Fruit fly (Drosophila melanogaster) whole organism, wandering third instar larva: ENCODE measurements around the gene 5PtaseI.

Experiments
- Abd-B ChIP-seq: fragments of >200 bp; optimal IDR thresholded peaks from 2 replicates; lab custom pipeline; 2017; ENCODE audit warnings: missing biosample characterization, missing genetic modification characterization
- CG32264 ChIP-seq: fragments of 200-800 bp; sonication (Bioruptor generic); optimal IDR thresholded peaks from 2 replicates; lab custom pipeline; 2016; ENCODE audit warnings: missing biosample characterization, missing genetic modification characterization
- CG9705 ChIP-seq: fragments of 200-800 bp; sonication (Bioruptor generic); optimal IDR thresholded peaks from 2 replicates; lab custom pipeline; 2018; ENCODE audit warnings: missing biosample characterization, mild to moderate bottlenecking, missing genetic modification characterization
- CrebA ChIP-seq: fragments of 200-800 bp; sonication (Bioruptor generic); optimal IDR thresholded peaks from 2 replicates; lab custom pipeline; 2016; ENCODE audit warnings: missing biosample characterization, mild to moderate bottlenecking, missing genetic modification characterization, borderline replicate concordance
- Dfd ChIP-seq: fragments of >200 bp; optimal IDR thresholded peaks from 2 replicates; lab custom pipeline; 2017; ENCODE audit warnings: missing biosample characterization, missing genetic modification characterization
- Dif ChIP-seq: fragments of 200-275, 200-300 bp; sonication (Bioruptor generic); optimal IDR thresholded peaks from 2 replicates; lab custom pipeline; 2018; ENCODE audit warnings: missing biosample characterization, missing genetic modification characterization; ENCODE audit not compliant: partially characterized antibody
- GATAd ChIP-seq: sonication (Bioruptor generic); optimal IDR thresholded peaks from 2 replicates; lab custom pipeline; 2016; ENCODE audit warnings: missing biosample characterization, missing genetic modification characterization
- HLH106 ChIP-seq: fragments of 200-800 bp; optimal IDR thresholded peaks from 3 replicates; lab custom pipeline; 2019; ENCODE audit warnings: missing biosample characterization, mild to moderate bottlenecking, missing genetic modification characterization, moderate library complexity
- Hnf4 ChIP-seq: fragments of 200-800 bp; sonication (Bioruptor generic); optimal IDR thresholded peaks from 2 replicates; lab custom pipeline; 2016; ENCODE audit warnings: missing biosample characterization, mild to moderate bottlenecking, missing genetic modification characterization
- Hr83 ChIP-seq: fragments of 200-300 bp; sonication (Bioruptor generic); optimal IDR thresholded peaks from 2 replicates; lab custom pipeline; 2016; ENCODE audit warnings: missing biosample characterization, mild to moderate bottlenecking, missing genetic modification characterization, moderate library complexity; ENCODE audit not compliant: poor library complexity, severe bottlenecking
- Jra ChIP-seq: sonication (Bioruptor generic); optimal IDR thresholded peaks from 2 replicates; lab custom pipeline; 2016; ENCODE audit warnings: missing biosample characterization, missing genetic modification characterization
- Mio ChIP-seq: sonication (Bioruptor generic); optimal IDR thresholded peaks from 2 replicates; lab custom pipeline; 2016; ENCODE audit warnings: missing biosample characterization, missing genetic modification characterization
- N ChIP-seq: fragments of >200 bp; optimal IDR thresholded peaks from 2 replicates; lab custom pipeline; 2018; ENCODE audit warnings: missing biosample characterization, missing external identifiers, missing genetic modification characterization
- OdsH ChIP-seq: fragments of 200-800 bp; sonication (Bioruptor generic); optimal IDR thresholded peaks from 2 replicates; lab custom pipeline; 2016; ENCODE audit warnings: missing biosample characterization, mild to moderate bottlenecking, missing genetic modification characterization
- Rel ChIP-seq, 2 experiments: fragments of 200-800 bp; sonication (Bioruptor generic) in 1 of 2; optimal IDR thresholded peaks; 2 replicates in 1 of 2; 3 replicates in 1 of 2; lab custom pipeline; 2016 to 2019; ENCODE audit warnings: mild to moderate bottlenecking in 2 of 2, missing biosample characterization in 2 of 2, missing genetic modification characterization in 2 of 2, moderate library complexity in 1 of 2
- Sp1 ChIP-seq: fragments of 200-800 bp; sonication (Bioruptor generic); optimal IDR thresholded peaks from 3 replicates; lab custom pipeline; 2019; ENCODE audit warnings: missing biosample characterization, mild to moderate bottlenecking, missing genetic modification characterization, moderate library complexity
- Vsx2 ChIP-seq: fragments of 200-300, 225-300 bp; sonication (Bioruptor generic); optimal IDR thresholded peaks from 2 replicates; lab custom pipeline; 2018; ENCODE audit warnings: missing biosample characterization, missing genetic modification characterization; ENCODE audit not compliant: partially characterized antibody
- br ChIP-seq: fragments of 200-800 bp; sonication (Bioruptor generic); optimal IDR thresholded peaks from 2 replicates; lab custom pipeline; 2016; ENCODE audit warnings: missing biosample characterization, missing genetic modification characterization
- brk ChIP-seq: fragments of 200-800 bp; sonication (Bioruptor generic); optimal IDR thresholded peaks from 2 replicates; lab custom pipeline; 2016; ENCODE audit warnings: missing biosample characterization, mild to moderate bottlenecking, missing genetic modification characterization
- dmrt93B ChIP-seq: fragments of 200-800 bp; sonication (Bioruptor generic); optimal IDR thresholded peaks from 2 replicates; lab custom pipeline; 2018; ENCODE audit warnings: missing biosample characterization, mild to moderate bottlenecking, missing genetic modification characterization
- dsf ChIP-seq: sonication (Bioruptor generic); optimal IDR thresholded peaks from 2 replicates; lab custom pipeline; 2016; ENCODE audit warnings: missing biosample characterization, missing genetic modification characterization, borderline replicate concordance
- ey ChIP-seq: fragments of 200-800 bp; sonication (Bioruptor generic); optimal IDR thresholded peaks from 2 replicates; lab custom pipeline; 2016; ENCODE audit warnings: missing biosample characterization, missing genetic modification characterization
- foxo ChIP-seq, 2 experiments: fragments of 200-800 bp; sonication (Bioruptor generic); optimal IDR thresholded peaks; 2 replicates in 1 of 2; 3 replicates in 1 of 2; lab custom pipeline; 2016 to 2017; ENCODE audit warnings: missing biosample characterization in 2 of 2, missing genetic modification characterization in 2 of 2
- fru ChIP-seq: fragments of 200-800 bp; sonication (Bioruptor generic); optimal IDR thresholded peaks from 3 replicates; lab custom pipeline; 2016; ENCODE audit warnings: missing biosample characterization, mild to moderate bottlenecking, missing genetic modification characterization
- h ChIP-seq: fragments of 200-800 bp; sonication (Bioruptor generic); optimal IDR thresholded peaks from 3 replicates; lab custom pipeline; 2016; ENCODE audit warnings: missing biosample characterization, mild to moderate bottlenecking, missing genetic modification characterization
- jim ChIP-seq: fragments of 175-275, 200-325 bp; sonication (Bioruptor generic); optimal IDR thresholded peaks from 2 replicates; lab custom pipeline; 2016; ENCODE audit warnings: missing biosample characterization, mild to moderate bottlenecking, missing genetic modification characterization
- lola ChIP-seq: fragments of >200 bp; optimal IDR thresholded peaks from 2 replicates; lab custom pipeline; 2017; ENCODE audit warnings: missing biosample characterization, missing genetic modification characterization
- psq ChIP-seq: fragments of 200-800 bp; sonication (Bioruptor generic); optimal IDR thresholded peaks from 3 replicates; lab custom pipeline; 2017; ENCODE audit warnings: missing biosample characterization, mild to moderate bottlenecking, missing genetic modification characterization, moderate library complexity
- rgr ChIP-seq: fragments of 200-800 bp; sonication (Bioruptor generic); optimal IDR thresholded peaks from 3 replicates; lab custom pipeline; 2016; ENCODE audit warnings: missing biosample characterization, mild to moderate bottlenecking, missing genetic modification characterization
- sage ChIP-seq: fragments of 200-800 bp; sonication (Bioruptor generic); optimal IDR thresholded peaks from 2 replicates; lab custom pipeline; 2016; ENCODE audit warnings: missing biosample characterization, mild to moderate bottlenecking, missing genetic modification characterization
- sv ChIP-seq: fragments of 200-800 bp; sonication (Bioruptor generic); optimal IDR thresholded peaks from 3 replicates; lab custom pipeline; 2016; ENCODE audit warnings: missing biosample characterization, missing genetic modification characterization
- tai ChIP-seq: sonication (Bioruptor generic); optimal IDR thresholded peaks from 2 replicates; lab custom pipeline; 2016; ENCODE audit warnings: missing biosample characterization, missing genetic modification characterization
- usp ChIP-seq: fragments of >200 bp; optimal IDR thresholded peaks from 2 replicates; lab custom pipeline; 2017; ENCODE audit warnings: missing biosample characterization, missing genetic modification characterization
- woc ChIP-seq: sonication (Bioruptor generic); optimal IDR thresholded peaks from 2 replicates; lab custom pipeline; 2016; ENCODE audit warnings: missing biosample characterization, mild to moderate bottlenecking, missing genetic modification characterization

5PtaseI gene

dm6 chr3R:25033142-25033586 is 11.8 kb downstream of the 5PtaseI start, which contains the start of gene Smg6:
Gene Smg6 (minus strand): TSS chr3R:25033465.
- TF ChIP-seq usp (no peak), Hr83 (GFP tag; lab: Kevin White, UChicago) (peak; percentile 20)

- no peak for TF ChIP-seq Rel (GFP tag; optimal IDR thresholded peaks at IDR 0.05; lab: Kevin White, UChicago)
- TF ChIP-seq Rel (tag; optimal IDR thresholded peaks at IDR 0.05; lab: Kevin White, UChicago) = no peak
- no peak for TF ChIP-seq CG32264 (GFP tag; lab: Kevin White, UChicago)
- no peak for TF ChIP-seq brk (GFP tag; lab: Kevin White, UChicago)
- TF ChIP-seq Jra (GFP tag; lab: Kevin White, UChicago) = no peak
- TF ChIP-seq fru (GFP tag; lab: Kevin White, UChicago) = no peak
Observed at dm6 chr3R:25032686-25033085, 12.3 kb downstream of the 5PtaseI start.

DNA sequence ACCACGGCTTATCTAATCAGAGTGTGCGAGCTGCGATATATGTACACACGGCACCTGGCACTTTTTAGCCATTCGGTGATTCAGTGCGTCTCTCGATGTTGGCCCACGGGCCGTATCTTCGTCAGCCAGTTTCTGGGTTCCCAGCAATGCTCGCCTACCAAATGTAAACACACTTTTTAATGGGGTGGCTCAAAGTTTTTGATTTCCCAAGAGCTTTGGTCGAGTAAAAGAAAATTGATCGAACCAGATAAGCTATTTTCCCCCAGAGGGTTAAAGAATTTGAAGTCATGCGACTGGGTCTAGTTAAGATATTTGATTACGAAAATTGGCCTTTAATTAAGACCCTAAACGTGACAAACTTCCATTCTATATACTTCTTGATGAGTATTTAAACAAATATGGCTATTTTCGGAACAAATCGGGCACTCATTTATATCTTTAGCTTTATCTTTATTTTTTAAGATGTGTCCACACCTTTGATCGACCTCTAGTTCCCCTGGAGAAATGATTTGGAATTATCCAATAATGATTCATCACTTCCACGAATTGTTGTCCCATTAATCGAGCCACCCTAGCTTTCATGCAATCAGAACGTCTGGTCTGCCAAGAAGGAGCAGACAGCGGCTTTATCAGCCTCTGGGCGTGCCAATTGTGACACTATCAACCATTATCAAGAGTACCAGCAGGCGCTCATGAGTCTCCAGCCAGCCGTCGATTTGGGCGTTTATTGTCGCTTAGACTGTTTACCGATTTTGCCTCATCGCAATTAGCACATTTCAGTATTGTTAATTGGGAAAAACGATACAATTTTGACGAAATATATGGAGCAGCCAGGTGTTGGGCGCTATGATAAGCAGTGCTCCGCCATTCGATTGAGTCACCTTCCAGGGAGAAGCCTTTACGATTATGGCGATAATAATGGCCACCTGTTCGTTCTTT is 17.4 kb downstream of the 5PtaseI start:
- TF ChIP-seq sv (no peak), psq (peak; percentile 60), Sp1 (GFP tag; lab: Kevin White, UChicago) (peak; percentile 79), Vsx2 (GFP tag; lab: Kevin White, UChicago) (no peak), OdsH (GFP tag; lab: Kevin White, UChicago) (peak; percentile 71), Jra (GFP tag; lab: Kevin White, UChicago) (peak; percentile 50), foxo (GFP tag; optimal IDR thresholded peaks at IDR 0.05; lab: Kevin White, UChicago) (peak; percentile 72 to 81), ey (GFP tag; lab: Kevin White, UChicago) (peak; percentile 72), Hr83 (GFP tag; lab: Kevin White, UChicago) (peak; percentile 8), h (GFP tag; lab: Kevin White, UChicago) (peak; percentile 77), rgr (GFP tag; lab: Kevin White, UChicago) (peak; percentile 69), CG9705 (GFP tag; lab: Kevin White, UChicago) (peak; percentile 2), Mio (GFP tag; lab: Kevin White, UChicago) (peak; percentile 39), HLH106 (tag; lab: Kevin White, UChicago) (no peak), CG32264 (GFP tag; lab: Kevin White, UChicago) (peak; percentile 79), Rel (GFP tag; optimal IDR thresholded peaks at IDR 0.05; lab: Kevin White, UChicago) (no peak), Rel (tag; optimal IDR thresholded peaks at IDR 0.05; lab: Kevin White, UChicago) (peak; percentile 13), Dif (GFP tag; lab: Kevin White, UChicago) (peak; percentile 45), sage (GFP tag; lab: Kevin White, UChicago) (no peak)
- TF ChIP-seq, all 38 proteins: peak for 14

dm6 chr3R:25024895-25025557 is 19.9 kb downstream of the 5PtaseI start, which contains the start of the genes EMC6 and Hr96:
Gene EMC6 (minus strand): TSS chr3R:25025017.
Gene Hr96 (plus strand): TSS chr3R:25025235.
- TF ChIP-seq OdsH (GFP tag; lab: Kevin White, UChicago) = peak; percentile 87
- TF ChIP-seq br (GFP tag; lab: Kevin White, UChicago) = peak; percentile 93
- TF ChIP-seq sage (GFP tag; lab: Kevin White, UChicago) = no peak
- TF ChIP-seq Sp1 (GFP tag; lab: Kevin White, UChicago) = peak; percentile 90
- peak; percentile 70 for TF ChIP-seq jim (GFP tag; lab: Kevin White, UChicago)
- TF ChIP-seq HLH106 (tag; lab: Kevin White, UChicago) = peak; percentile 92
- TF ChIP-seq Vsx2 (GFP tag; lab: Kevin White, UChicago) = peak; percentile 54
- TF ChIP-seq Hnf4 (GFP tag; lab: Kevin White, UChicago) = no peak
- no peak for TF ChIP-seq usp
- peak; percentile 14 to 94 for TF ChIP-seq foxo (GFP tag; optimal IDR thresholded peaks at IDR 0.05; lab: Kevin White, UChicago)
- TF ChIP-seq Jra (GFP tag; lab: Kevin White, UChicago) = peak; percentile 93
- no peak for TF ChIP-seq Rel (GFP tag; optimal IDR thresholded peaks at IDR 0.05; lab: Kevin White, UChicago)
- TF ChIP-seq Rel (tag; optimal IDR thresholded peaks at IDR 0.05; lab: Kevin White, UChicago) = peak; percentile 76
- no peak for TF ChIP-seq Dfd
- TF ChIP-seq sv = peak; percentile 95
- peak; percentile 60 for TF ChIP-seq Mio (GFP tag; lab: Kevin White, UChicago)
- peak; percentile 93 for TF ChIP-seq fru (GFP tag; lab: Kevin White, UChicago)
- TF ChIP-seq rgr (GFP tag; lab: Kevin White, UChicago) = peak; percentile 94
- TF ChIP-seq dsf (GFP tag; lab: Kevin White, UChicago) = peak; percentile 85
- TF ChIP-seq Hr83 (GFP tag; lab: Kevin White, UChicago) = peak; percentile 98
- TF ChIP-seq ey (GFP tag; lab: Kevin White, UChicago) = peak; percentile 92
- TF ChIP-seq CrebA = no peak
- peak; percentile 83 for TF ChIP-seq psq
- no peak for TF ChIP-seq tai (GFP tag; lab: Kevin White, UChicago)
- no peak for TF ChIP-seq brk (GFP tag; lab: Kevin White, UChicago)
- TF ChIP-seq dmrt93B = no peak
- peak; percentile 85 for TF ChIP-seq woc (GFP tag; lab: Kevin White, UChicago)
- peak; percentile 88 for TF ChIP-seq CG9705 (GFP tag; lab: Kevin White, UChicago)
- TF ChIP-seq N (GFP tag; lab: Kevin White, UChicago) = no peak
- TF ChIP-seq Abd-B (GFP tag; lab: Kevin White, UChicago) = no peak
- TF ChIP-seq lola (GFP tag; lab: Kevin White, UChicago) = no peak
- TF ChIP-seq GATAd (GFP tag; lab: Kevin White, UChicago) = peak; percentile 84
